Fruit fly (Drosophila melanogaster) whole organism, embryonic: ENCODE measurements around the gene Acp65Aa.

Experiments
- Ada2b ChIP-seq: fragments of 200-800 bp; sonication (Bioruptor generic); IDR thresholded peaks from 2 replicates; pipeline ENCODE4 v1.3.6; 2022; ENCODE audit warnings: missing biosample characterization, missing genetic modification characterization
- CG10543 ChIP-seq: fragments of 200-800 bp; sonication (Bioruptor generic); optimal IDR thresholded peaks from 3 replicates; lab custom pipeline; 2017; ENCODE audit warnings: missing biosample characterization, mild to moderate bottlenecking, missing genetic modification characterization, moderate library complexity
- CG11504 ChIP-seq: fragments of 200-800 bp; sonication (Bioruptor generic); optimal IDR thresholded peaks from 3 replicates; lab custom pipeline; 2019; ENCODE audit warnings: missing biosample characterization, mild to moderate bottlenecking, missing genetic modification characterization, moderate library complexity
- CG12104 ChIP-seq: fragments of 200-800 bp; sonication (Bioruptor generic); optimal IDR thresholded peaks from 3 replicates; lab custom pipeline; 2016; ENCODE audit warnings: missing biosample characterization, missing genetic modification characterization
- CG14441 ChIP-seq: fragments of 200-800 bp; sonication (Bioruptor generic); IDR thresholded peaks from 2 replicates; pipeline ENCODE4 v1.3.6; 2022; ENCODE audit warnings: missing biosample characterization, missing genetic modification characterization
- CG16813 ChIP-seq: fragments of 200-800 bp; sonication (Bioruptor generic); IDR thresholded peaks from 3 replicates; pipeline ENCODE4 v1.3.6; 2022; ENCODE audit warnings: missing biosample characterization, missing genetic modification characterization; ENCODE audit not compliant: partially characterized antibody
- CG16863 ChIP-seq: fragments of 200-800 bp; sonication (Bioruptor generic); optimal IDR thresholded peaks from 3 replicates; lab custom pipeline; 2016; ENCODE audit warnings: missing biosample characterization, missing genetic modification characterization
- CG17385 ChIP-seq: fragments of 200-800 bp; sonication (Bioruptor generic); optimal IDR thresholded peaks from 3 replicates; lab custom pipeline; 2018; ENCODE audit warnings: missing biosample characterization, mild to moderate bottlenecking, missing genetic modification characterization
- CG18764 ChIP-seq: fragments of 200-800 bp; sonication (Bioruptor generic); optimal IDR thresholded peaks from 3 replicates; lab custom pipeline; 2016; ENCODE audit warnings: missing biosample characterization, missing genetic modification characterization
- CG2889 ChIP-seq: fragments of 200-800 bp; sonication (Bioruptor generic); IDR thresholded peaks from 3 replicates; pipeline ENCODE4 v1.3.6; 2022; ENCODE audit warnings: missing biosample characterization, missing genetic modification characterization
- CG33213 ChIP-seq: fragments of 200-800 bp; sonication (Bioruptor generic); optimal IDR thresholded peaks from 3 replicates; lab custom pipeline; 2016; ENCODE audit warnings: missing biosample characterization, missing genetic modification characterization
- CG6272 ChIP-seq: fragments of 200-800 bp; sonication (Bioruptor generic); IDR thresholded peaks from 2 replicates; pipeline ENCODE4 v1.3.6; 2022; ENCODE audit warnings: missing biosample characterization, missing genetic modification characterization
- CG6654 ChIP-seq: fragments of 200-800 bp; sonication (Bioruptor generic); optimal IDR thresholded peaks from 2 replicates; lab custom pipeline; 2017; ENCODE audit warnings: missing biosample characterization, mild to moderate bottlenecking, missing genetic modification characterization
- CG7963 ChIP-seq: fragments of 200-800 bp; sonication (Bioruptor generic); IDR thresholded peaks from 3 replicates; pipeline ENCODE4 v1.3.6; 2022; ENCODE audit warnings: missing biosample characterization, missing genetic modification characterization; ENCODE audit not compliant: partially characterized antibody
- CG9609 ChIP-seq: fragments of 200-800 bp; sonication (Bioruptor generic); optimal IDR thresholded peaks from 3 replicates; lab custom pipeline; 2016; ENCODE audit warnings: missing biosample characterization, missing genetic modification characterization
- CHES-1-like ChIP-seq: fragments of 200-800 bp; sonication (Bioruptor generic); optimal IDR thresholded peaks from 2 replicates; lab custom pipeline; 2016; ENCODE audit warnings: missing biosample characterization, missing genetic modification characterization
- Chrac-16 ChIP-seq: fragments of 200-800 bp; sonication (Bioruptor generic); optimal IDR thresholded peaks from 3 replicates; lab custom pipeline; 2016; ENCODE audit warnings: missing biosample characterization, missing genetic modification characterization
- Eip74EF ChIP-seq, 2 experiments: fragments of 200-800 bp in 1 of 2; fragments of >200 bp in 1 of 2; sonication (Bioruptor generic) in 1 of 2; optimal IDR thresholded peaks; 2 replicates each; lab custom pipeline; 2017 to 2019; ENCODE audit warnings: missing biosample characterization in 2 of 2, missing genetic modification characterization in 2 of 2, mild to moderate bottlenecking in 1 of 2, moderate library complexity in 1 of 2
- Ets65A ChIP-seq: fragments of 200-800 bp; sonication (Bioruptor generic); peaks from one replicate; lab custom pipeline; 2016; ENCODE audit warnings: missing biosample characterization, missing genetic modification characterization
- HmgD ChIP-seq: fragments of 200-800 bp; sonication (Bioruptor generic); optimal IDR thresholded peaks from 3 replicates; lab custom pipeline; 2016; ENCODE audit warnings: missing biosample characterization, missing genetic modification characterization
- MESR4 ChIP-seq: fragments of 200-800 bp; sonication (Bioruptor generic); optimal IDR thresholded peaks from 2 replicates; lab custom pipeline; 2018; ENCODE audit warnings: missing biosample characterization, mild to moderate bottlenecking, missing genetic modification characterization, moderate library complexity
- Mad ChIP-seq: fragments of 200-800 bp; sonication (Bioruptor generic); optimal IDR thresholded peaks from 2 replicates; lab custom pipeline; 2016; ENCODE audit warnings: missing biosample characterization, missing genetic modification characterization
- Max ChIP-seq: fragments of 200-800 bp; sonication (Bioruptor generic); optimal IDR thresholded peaks from 2 replicates; lab custom pipeline; 2016; ENCODE audit warnings: missing biosample characterization, mild to moderate bottlenecking, missing genetic modification characterization
- NK7.1 ChIP-seq: fragments of 200-800 bp; sonication (Bioruptor generic); optimal IDR thresholded peaks from 3 replicates; lab custom pipeline; 2016; ENCODE audit warnings: missing biosample characterization, missing genetic modification characterization
- Nf-YA ChIP-seq: fragments of 200-800 bp; sonication (Bioruptor generic); IDR thresholded peaks from 2 replicates; pipeline ENCODE4 v1.3.6; 2022; ENCODE audit warnings: missing biosample characterization, missing genetic modification characterization
- PHDP ChIP-seq: fragments of 200-800 bp; sonication (Bioruptor generic); optimal IDR thresholded peaks from 3 replicates; lab custom pipeline; 2018; ENCODE audit warnings: missing biosample characterization, mild to moderate bottlenecking, missing genetic modification characterization, moderate library complexity
- Ravus ChIP-seq: fragments of 200-800 bp; sonication (Bioruptor generic); IDR thresholded peaks from 2 replicates; pipeline ENCODE4 v1.3.6; 2022; ENCODE audit warnings: missing biosample characterization, missing genetic modification characterization
- Sox100B ChIP-seq: fragments of 200-800 bp; sonication (Bioruptor generic); optimal IDR thresholded peaks from 3 replicates; lab custom pipeline; 2018; ENCODE audit warnings: missing biosample characterization, mild to moderate bottlenecking, missing genetic modification characterization
- Sry-δ ChIP-seq: fragments of 200-800 bp; sonication (Bioruptor generic); optimal IDR thresholded peaks from 2 replicates; lab custom pipeline; 2016; ENCODE audit warnings: missing biosample characterization, missing genetic modification characterization
- Usf ChIP-seq: fragments of 200-800 bp; sonication (Bioruptor generic); optimal IDR thresholded peaks from 2 replicates; lab custom pipeline; 2017; ENCODE audit warnings: missing genotype, missing biosample characterization, missing genetic modification characterization
- aop ChIP-seq: fragments of 200-800 bp; sonication (Bioruptor generic); IDR thresholded peaks from 2 replicates; pipeline ENCODE4 v1.3.6; 2022; ENCODE audit warnings: missing biosample characterization, missing genetic modification characterization
- chn ChIP-seq: fragments of 200-800 bp; sonication (Bioruptor generic); optimal IDR thresholded peaks from 2 replicates; lab custom pipeline; 2016; ENCODE audit warnings: missing biosample characterization, missing genetic modification characterization
- crol ChIP-seq: fragments of 200-800 bp; sonication (Bioruptor generic); IDR thresholded peaks from 2 replicates; pipeline ENCODE4 v1.3.6; 2022; ENCODE audit warnings: missing biosample characterization, missing genetic modification characterization
- ewg ChIP-seq: fragments of 200-800 bp; sonication (Bioruptor generic); optimal IDR thresholded peaks from 3 replicates; lab custom pipeline; 2017; ENCODE audit warnings: mild to moderate bottlenecking, missing biosample characterization, missing genetic modification reagents, missing genetic modification characterization
- ftz-f1 ChIP-seq: fragments of 200-800 bp; sonication (Bioruptor generic); optimal IDR thresholded peaks from 2 replicates; lab custom pipeline; 2016; ENCODE audit warnings: missing biosample characterization, missing genetic modification characterization
- gro ChIP-seq: fragments of 200-800 bp; sonication (Bioruptor generic); optimal IDR thresholded peaks from 2 replicates; lab custom pipeline; 2016; ENCODE audit warnings: missing biosample characterization, missing genetic modification characterization
- hbn ChIP-seq: fragments of 200-800 bp; sonication (Bioruptor generic); IDR thresholded peaks from 2 replicates; pipeline ENCODE4 v1.3.6; 2022; ENCODE audit warnings: missing biosample characterization, missing genetic modification characterization; ENCODE audit not compliant: partially characterized antibody
- ken ChIP-seq: fragments of 200-800 bp; sonication (Bioruptor generic); IDR thresholded peaks from 3 replicates; pipeline ENCODE4 v1.3.6; 2022; ENCODE audit warnings: missing biosample characterization, missing genetic modification characterization
- mirr ChIP-seq: fragments of 200-800 bp; sonication (Bioruptor generic); optimal IDR thresholded peaks from 3 replicates; lab custom pipeline; 2018; ENCODE audit warnings: missing biosample characterization, mild to moderate bottlenecking, missing genetic modification characterization
- odd ChIP-seq: fragments of 200-800 bp; sonication (Bioruptor generic); optimal IDR thresholded peaks from 2 replicates; lab custom pipeline; 2017; ENCODE audit warnings: missing biosample characterization, mild to moderate bottlenecking, missing genetic modification characterization
- phol ChIP-seq: fragments of 200-800 bp; sonication (Bioruptor generic); optimal IDR thresholded peaks from 3 replicates; lab custom pipeline; 2018; ENCODE audit warnings: missing biosample characterization, mild to moderate bottlenecking, missing genetic modification characterization, moderate library complexity
- psq ChIP-seq: fragments of 200-800 bp; sonication (Bioruptor generic); optimal IDR thresholded peaks from 2 replicates; lab custom pipeline; 2017; ENCODE audit warnings: missing biosample characterization, missing genetic modification characterization
- run ChIP-seq: fragments of 200-800 bp; sonication (Bioruptor generic); optimal IDR thresholded peaks from 3 replicates; lab custom pipeline; 2018; ENCODE audit warnings: missing biosample characterization, mild to moderate bottlenecking, missing genetic modification characterization
- salm ChIP-seq: fragments of 200-800 bp; sonication (Bioruptor generic); optimal IDR thresholded peaks from 2 replicates; lab custom pipeline; 2018; ENCODE audit warnings: missing biosample characterization, mild to moderate bottlenecking, missing genetic modification characterization
- sens ChIP-seq: fragments of 200-800 bp; sonication (Bioruptor generic); peaks from one replicate; lab custom pipeline; 2016; ENCODE audit warnings: missing biosample characterization, missing genetic modification characterization
- seq ChIP-seq: fragments of 200-800 bp; sonication (Bioruptor generic); IDR thresholded peaks from 2 replicates; pipeline ENCODE4 v1.3.6; 2022; ENCODE audit warnings: missing biosample characterization, missing genetic modification characterization
- shn ChIP-seq: fragments of 200-800 bp; sonication (Bioruptor generic); optimal IDR thresholded peaks from 3 replicates; lab custom pipeline; 2016; ENCODE audit warnings: missing biosample characterization, missing genetic modification characterization
- sna ChIP-seq: fragments of 200-800 bp; sonication (Bioruptor generic); IDR thresholded peaks from 2 replicates; pipeline ENCODE4 v1.3.6; 2022; ENCODE audit warnings: missing biosample characterization, missing genetic modification characterization; ENCODE audit not compliant: partially characterized antibody
- vfl ChIP-seq: fragments of 200-800 bp; sonication (Bioruptor generic); optimal IDR thresholded peaks from 2 replicates; lab custom pipeline; 2016; ENCODE audit warnings: missing biosample characterization, missing genetic modification characterization
- wek ChIP-seq: fragments of 200-800 bp; sonication (Bioruptor generic); optimal IDR thresholded peaks from 3 replicates; lab custom pipeline; 2018; ENCODE audit warnings: missing biosample characterization, mild to moderate bottlenecking, missing genetic modification characterization, moderate library complexity
- zfh2 ChIP-seq: fragments of 200-800 bp; sonication (Bioruptor generic); optimal IDR thresholded peaks from 2 replicates; lab custom pipeline; 2016; ENCODE audit warnings: missing biosample characterization, missing genetic modification characterization

Gene Acp65Aa

dm6 chr3L:6108264-6109060 lies 44.1 kb downstream of the Acp65Aa start (continued):
- no peak for TF ChIP-seq wek (GFP tag; lab: Kevin White, UChicago)
- no peak for TF ChIP-seq CG10543 (GFP tag; lab: Kevin White, UChicago)
- no peak for TF ChIP-seq HmgD
- no peak for TF ChIP-seq CG11504 (tag; lab: Kevin White, UChicago)
- no peak for TF ChIP-seq seq (GFP tag; lab: Robert Waterston, UW)
- TF ChIP-seq CG12104 (GFP tag; lab: Kevin White, UChicago), result no peak
- TF ChIP-seq Mad (GFP tag; lab: Kevin White, UChicago), result no peak
- no peak for TF ChIP-seq hbn
- TF ChIP-seq Usf (GFP tag; lab: Kevin White, UChicago), result no peak
- no peak for TF ChIP-seq Nf-YA
- TF ChIP-seq CG18764, result no peak
- TF ChIP-seq NK7.1 (GFP tag; lab: Kevin White, UChicago), result no peak
- TF ChIP-seq CG16863, result no peak
- TF ChIP-seq ken (GFP tag; lab: Robert Waterston, UW), result no peak
- no peak for TF ChIP-seq CG14441 (GFP tag; lab: Robert Waterston, UW)
- no peak for TF ChIP-seq Ets65A (GFP tag; lab: Kevin White, UChicago)
- no peak for TF ChIP-seq gro
- TF ChIP-seq chn (GFP tag; lab: Kevin White, UChicago), result no peak
- no peak for TF ChIP-seq Chrac-16 (GFP tag; lab: Kevin White, UChicago)
- TF ChIP-seq Max (GFP tag; lab: Kevin White, UChicago), result no peak
- TF ChIP-seq CG7963 (GFP tag; lab: Robert Waterston, UW), result no peak
- TF ChIP-seq phol (tag; lab: Kevin White, UChicago), result peak; percentile 43
- TF ChIP-seq Ada2b (GFP tag; lab: Robert Waterston, UW), result no peak
- no peak for TF ChIP-seq Ravus
- TF ChIP-seq salm (tag; lab: Kevin White, UChicago), result no peak
- no peak for TF ChIP-seq aop (GFP tag; lab: Robert Waterston, UW)
- TF ChIP-seq MESR4, result no peak
- TF ChIP-seq shn (GFP tag; lab: Kevin White, UChicago), result no peak
- TF ChIP-seq CG6272 (GFP tag; lab: Robert Waterston, UW), result no peak
- no peak for TF ChIP-seq mirr (GFP tag; lab: Kevin White, UChicago)
- TF ChIP-seq zfh2 (GFP tag; lab: Kevin White, UChicago), result no peak
- no peak for TF ChIP-seq Sry-δ (GFP tag; lab: Kevin White, UChicago)
- TF ChIP-seq Sox100B (GFP tag; lab: Kevin White, UChicago), result peak; percentile 44
- no peak for TF ChIP-seq run (tag; lab: Kevin White, UChicago)
- no peak for TF ChIP-seq CHES-1-like (GFP tag; lab: Kevin White, UChicago)
- no peak for TF ChIP-seq ftz-f1 (GFP tag; lab: Kevin White, UChicago)
- TF ChIP-seq Eip74EF (GFP tag; optimal IDR thresholded peaks at IDR 0.05; lab: Kevin White, UChicago), result no peak
- TF ChIP-seq crol (GFP tag; lab: Robert Waterston, UW), result no peak
- no peak for TF ChIP-seq CG9609
- no peak for TF ChIP-seq odd (GFP tag; lab: Kevin White, UChicago)
- no peak for TF ChIP-seq vfl (GFP tag; lab: Kevin White, UChicago)
- TF ChIP-seq CG2889 (GFP tag; lab: Robert Waterston, UW), result no peak
- TF ChIP-seq CG33213, result no peak
- TF ChIP-seq CG17385 (GFP tag; lab: Kevin White, UChicago), result no peak
- TF ChIP-seq psq (GFP tag; lab: Kevin White, UChicago), result no peak
- TF ChIP-seq sna, result no peak
- no peak for TF ChIP-seq CG6654
- TF ChIP-seq sens (GFP tag; lab: Kevin White, UChicago), result peak; percentile 6
- TF ChIP-seq PHDP (tag; lab: Kevin White, UChicago), result no peak
- no peak for TF ChIP-seq ewg (GFP tag; lab: Kevin White, UChicago)
- TF ChIP-seq CG16813 (GFP tag; lab: Robert Waterston, UW), result no peak
